Fruit fly (Drosophila melanogaster) whole organism: ENCODE measurements around the gene CG14427.

Source experiments
- CG8478 ChIP-seq: fragments of >200 bp; optimal IDR thresholded peaks from 2 replicates; lab custom pipeline; 2018; ENCODE audit warnings: inconsistent platforms
- Dll ChIP-seq: fragments of >200 bp; optimal IDR thresholded peaks from 2 replicates; lab custom pipeline; 2017
- EcR ChIP-seq, 2 experiments: fragments of >200 bp; optimal IDR thresholded peaks; 2 replicates each; lab custom pipeline; 2017; ENCODE audit warnings: missing biosample characterization in 2 of 2, missing genetic modification characterization in 2 of 2, missing genetic modification reagents in 2 of 2
- pan ChIP-seq: fragments of >200 bp; optimal IDR thresholded peaks from 2 replicates; lab custom pipeline; 2017
- psq ChIP-seq: fragments of >200 bp; optimal IDR thresholded peaks from 2 replicates; lab custom pipeline; 2017
- usp ChIP-seq: fragments of >200 bp; optimal IDR thresholded peaks from 2 replicates; lab custom pipeline; 2017; ENCODE audit warnings: missing biosample characterization, missing genetic modification characterization, mixed read lengths

CG14427 gene

DNA sequence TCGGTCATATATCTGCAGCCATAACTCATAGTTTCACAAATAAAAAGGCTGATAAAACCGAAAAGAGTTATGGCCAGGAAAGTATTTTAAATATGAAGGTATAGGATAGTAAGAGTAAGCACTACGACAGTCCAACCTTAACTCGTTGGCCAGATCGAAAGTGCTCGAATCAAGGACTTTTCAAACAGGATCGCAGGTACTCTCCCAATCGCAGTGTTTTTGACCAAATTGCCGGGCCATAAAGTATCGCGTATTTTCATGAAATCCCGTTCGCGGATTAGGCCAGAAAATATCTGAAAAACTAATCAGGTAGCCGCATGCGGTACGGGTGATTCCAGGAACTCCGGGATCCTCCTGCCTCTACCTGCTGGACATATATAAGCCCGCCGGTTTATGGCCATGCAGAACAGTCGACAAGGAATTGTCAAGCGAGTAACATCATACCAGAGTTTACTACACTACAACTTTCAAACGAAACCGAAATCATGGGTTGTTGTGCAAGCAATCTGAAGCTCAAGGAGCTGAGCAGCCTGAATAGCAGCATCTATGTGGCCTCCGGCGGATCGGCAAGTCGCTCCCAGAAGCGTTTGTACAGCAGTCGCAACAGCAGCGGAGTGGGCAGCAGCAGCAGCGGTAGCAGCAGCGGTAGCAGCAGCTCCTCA lies at the start of gene CG14427:
Gene CG14427 (plus strand): TSS at position 399 of the 662 bp plus-strand sequence.
- TF ChIP-seq psq (no peak), CG8478 (lab: Kevin White, UChicago) (no peak), usp (no peak), EcR (GFP tag; optimal IDR thresholded peaks at IDR 0.05; lab: Kevin White, UChicago) (no peak), Dll (no peak), pan (lab: Kevin White, UChicago) (no peak)

DNA sequence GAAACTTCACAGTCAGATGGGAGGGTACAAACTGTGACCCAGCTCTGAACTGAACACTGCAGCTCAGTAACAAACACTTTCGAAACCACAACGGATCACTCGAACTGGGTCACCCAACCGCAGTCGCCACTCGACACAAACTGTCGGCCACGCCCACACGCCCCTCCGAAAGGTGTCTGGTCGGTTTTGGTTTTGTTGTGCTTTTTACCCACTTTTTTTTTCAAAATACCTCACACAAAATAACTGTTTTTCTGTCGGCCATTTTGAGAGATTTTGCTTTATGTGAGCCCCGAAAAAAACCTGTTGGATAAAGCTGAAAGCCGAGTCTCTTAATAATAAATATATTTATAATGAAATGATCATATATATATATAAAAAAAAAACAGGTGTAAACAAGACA lies 49.1 kb upstream of the CG14427 start, which contains the start of gene ogre:
Gene ogre (minus strand): TSS at position 33 of the 400 bp plus-strand sequence.
- TF ChIP-seq EcR (GFP tag; optimal IDR thresholded peaks at IDR 0.05; lab: Kevin White, UChicago) (no peak), CG8478 (lab: Kevin White, UChicago) (no peak), Dll (no peak), psq (no peak), usp (no peak), pan (lab: Kevin White, UChicago) (no peak)

DNA sequence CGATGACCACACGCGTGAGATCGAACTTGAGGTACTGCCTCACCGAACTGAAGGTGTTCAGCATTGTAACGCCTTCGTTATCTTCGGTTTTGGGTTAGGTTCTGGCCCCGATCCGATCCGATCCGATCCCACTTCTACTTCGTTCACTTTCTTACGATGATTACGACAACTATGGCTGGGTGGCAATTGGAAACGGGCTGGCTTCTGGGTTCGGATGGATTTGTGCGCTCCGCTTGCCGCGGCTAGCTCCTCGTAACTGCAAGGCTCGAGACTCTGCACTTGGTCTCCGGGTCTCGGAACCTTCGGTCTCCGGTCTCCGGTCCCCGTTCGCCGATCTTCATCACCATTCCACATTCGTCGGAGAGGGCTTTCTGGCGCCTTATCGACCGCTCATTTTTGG lies 47.1 kb upstream of the CG14427 start, which contains the start of gene Inx7:
Gene Inx7 (minus strand): TSS at position 263 of the 400 bp plus-strand sequence.
- TF ChIP-seq psq (no peak), usp (no peak), pan (lab: Kevin White, UChicago) (no peak), CG8478 (lab: Kevin White, UChicago) (no peak), EcR (GFP tag; optimal IDR thresholded peaks at IDR 0.05; lab: Kevin White, UChicago) (no peak), Dll (no peak)

DNA sequence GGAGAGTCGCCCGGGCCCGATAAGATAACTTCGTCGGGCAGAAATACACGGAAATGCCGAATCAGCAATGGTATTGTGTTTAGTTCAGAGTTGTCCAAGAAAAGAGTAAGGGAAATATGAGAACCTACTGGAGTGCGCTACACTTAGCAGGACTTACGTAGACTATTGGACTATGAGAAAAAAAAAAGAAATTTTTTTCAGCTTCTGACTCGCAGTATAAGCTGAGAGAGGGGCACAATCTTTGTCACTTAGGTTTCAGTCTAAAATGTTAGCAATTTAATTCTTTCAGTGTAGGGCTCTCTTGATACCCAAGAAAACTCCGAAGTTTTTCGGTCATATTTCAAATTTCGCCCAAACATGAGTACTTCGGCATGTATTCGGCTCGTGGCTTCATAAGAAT lies 46.6 kb upstream of the CG14427 start:
- TF ChIP-seq Dll (no peak), CG8478 (lab: Kevin White, UChicago) (no peak), pan (lab: Kevin White, UChicago) (no peak), usp (no peak)

DNA sequence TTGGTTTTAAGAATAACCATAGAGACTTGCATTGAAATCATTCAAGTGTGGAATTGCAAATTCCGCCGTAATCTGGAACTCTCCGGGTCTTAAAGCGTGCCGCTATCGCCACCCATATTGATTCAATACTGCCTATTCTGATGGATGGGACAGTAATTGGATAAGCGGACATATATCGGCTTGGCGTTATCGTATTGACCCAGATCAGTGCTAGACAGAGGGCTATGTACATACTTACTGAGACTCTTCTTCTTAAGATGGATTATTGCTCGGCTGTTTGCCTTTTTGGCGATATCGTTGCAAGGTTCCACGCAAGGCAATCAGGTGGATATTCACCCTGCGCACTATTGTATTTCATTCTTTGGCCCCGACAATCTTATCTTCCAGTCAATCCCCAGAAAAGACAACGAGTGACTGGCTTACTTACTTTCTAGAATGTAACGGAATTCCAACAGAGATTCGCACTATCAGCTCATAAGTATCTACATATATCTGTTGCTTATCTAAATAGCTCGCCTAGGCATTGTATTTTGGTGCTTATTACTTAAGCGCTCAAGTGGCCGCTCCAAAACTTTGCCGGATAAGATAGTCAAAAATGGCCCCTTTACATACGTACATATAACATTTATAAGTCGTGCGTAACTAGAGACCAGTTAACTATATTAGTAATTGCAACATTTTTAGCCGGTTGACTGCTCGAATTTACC lies 45.8 kb upstream of the CG14427 start:
- TF ChIP-seq Dll (no peak), usp (no peak), EcR (GFP tag; optimal IDR thresholded peaks at IDR 0.05; lab: Kevin White, UChicago) (no peak), pan (lab: Kevin White, UChicago) (no peak), psq (no peak), CG8478 (lab: Kevin White, UChicago) (no peak)

DNA sequence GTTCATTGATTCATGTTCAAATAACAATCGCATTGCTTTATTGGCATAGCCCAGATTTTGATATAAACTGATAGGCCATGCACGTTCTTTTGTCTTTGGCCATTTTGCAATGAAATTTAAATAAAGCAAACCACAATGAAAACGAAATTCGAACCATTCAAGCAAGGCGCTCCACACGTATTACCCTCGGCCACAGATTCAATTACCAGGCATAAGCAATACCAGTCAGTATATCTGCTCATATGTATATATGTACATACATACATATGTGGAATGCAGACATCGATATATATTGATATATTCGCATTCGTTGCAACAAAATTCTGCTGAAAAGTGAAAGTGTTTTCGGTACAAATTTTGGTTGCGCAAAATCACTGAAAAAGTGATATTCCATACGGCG lies 45.1 kb upstream of the CG14427 start:
- TF ChIP-seq usp (no peak), CG8478 (lab: Kevin White, UChicago) (no peak), pan (lab: Kevin White, UChicago) (no peak), psq (no peak), Dll (no peak), EcR (GFP tag; optimal IDR thresholded peaks at IDR 0.05; lab: Kevin White, UChicago) (no peak)

DNA sequence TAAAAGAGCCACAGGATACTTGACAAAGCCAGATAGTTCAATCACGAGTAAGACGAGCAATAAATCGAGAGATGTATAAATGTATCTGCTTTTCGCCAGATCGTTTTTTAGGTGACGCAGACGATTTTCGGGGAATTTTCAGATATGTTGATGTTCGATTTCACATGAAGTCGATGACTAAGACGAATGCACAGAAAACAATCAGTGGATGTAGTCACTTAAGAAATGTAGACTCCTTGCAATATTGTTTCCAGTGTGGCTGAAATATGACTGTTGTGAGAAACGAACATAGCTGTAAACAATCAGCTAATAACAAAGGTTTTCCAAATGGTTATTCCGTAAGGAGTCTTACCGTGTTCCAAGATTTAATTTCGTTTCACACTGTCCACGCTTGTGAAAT lies 44.3 kb upstream of the CG14427 start:
- no peak for TF ChIP-seq EcR (GFP tag; optimal IDR thresholded peaks at IDR 0.05; lab: Kevin White, UChicago)
- TF ChIP-seq usp, result no peak
- TF ChIP-seq CG8478 (lab: Kevin White, UChicago), result no peak
- TF ChIP-seq psq, result no peak
- no peak for TF ChIP-seq Dll
- no peak for TF ChIP-seq pan (lab: Kevin White, UChicago)

DNA sequence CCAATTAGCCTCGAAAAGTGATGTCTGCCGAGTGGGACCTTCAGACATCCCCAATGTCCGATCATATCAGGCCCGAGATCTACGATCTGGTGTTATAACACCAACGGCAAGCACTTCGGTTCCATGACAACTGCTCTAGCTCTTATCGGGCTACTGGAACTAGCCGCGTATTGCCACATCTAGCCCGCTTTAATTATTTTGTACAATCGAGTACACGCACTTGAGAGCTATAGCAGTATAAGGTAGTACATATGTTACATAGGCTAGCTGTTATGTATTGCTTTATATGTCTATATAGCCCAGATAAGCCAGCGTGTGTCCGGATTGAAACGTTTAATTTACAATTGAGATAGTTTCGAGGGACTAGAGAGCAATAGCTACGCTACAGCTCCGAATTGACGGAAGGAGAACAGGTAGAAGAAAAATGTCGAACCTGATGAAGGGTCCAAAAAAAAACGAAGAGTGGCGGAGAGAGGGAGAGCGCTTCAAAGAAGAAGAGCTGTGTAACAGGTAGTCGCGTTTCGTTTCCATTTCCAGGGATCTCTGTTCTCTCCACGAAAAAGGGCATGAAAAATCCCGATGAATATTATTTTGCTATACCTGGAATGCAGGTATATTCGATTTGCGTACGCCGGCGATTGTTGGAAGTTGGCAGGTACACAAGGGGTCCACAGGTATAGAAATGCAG lies 43.3 kb upstream of the CG14427 start:
- TF ChIP-seq Dll (no peak), pan (lab: Kevin White, UChicago) (no peak)

DNA sequence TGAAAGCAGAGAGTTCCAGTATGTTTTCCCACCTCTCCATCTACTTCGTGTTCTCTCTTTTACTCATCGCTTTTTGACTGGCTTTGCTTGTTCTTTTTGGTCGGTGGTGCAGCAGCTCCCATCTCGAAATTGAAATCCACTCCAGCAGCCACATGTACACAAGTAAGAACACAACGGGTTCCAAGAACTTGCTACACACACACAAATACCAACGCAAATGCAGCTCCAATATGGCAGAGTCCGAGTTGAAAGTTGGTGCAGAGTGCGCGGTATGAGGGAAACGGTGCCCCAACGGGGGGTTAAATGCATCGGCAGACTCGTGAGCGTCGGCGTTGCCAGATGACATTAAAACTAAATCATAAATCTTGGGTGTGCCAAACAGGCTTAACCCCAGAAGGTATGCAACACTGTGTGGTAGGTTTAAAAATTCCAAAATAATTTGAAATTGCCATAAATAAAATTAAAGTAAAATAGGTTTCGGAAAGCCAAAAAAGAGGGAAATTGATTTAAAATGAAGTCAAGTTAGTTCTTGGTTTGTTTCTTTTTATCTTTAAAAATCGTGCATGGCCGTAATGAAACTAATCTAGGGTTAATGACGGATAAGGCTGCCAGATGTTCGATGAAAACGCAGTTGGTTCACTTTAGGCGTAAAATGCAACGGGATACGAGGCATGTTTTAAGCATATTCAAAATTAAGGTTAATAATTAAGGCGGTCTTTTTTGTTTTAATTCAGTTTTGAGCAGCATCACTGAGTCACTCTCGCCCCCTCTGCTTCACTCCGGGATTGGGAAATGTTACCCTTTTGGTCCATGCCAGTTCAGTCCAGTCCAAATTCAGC lies 42.5 kb upstream of the CG14427 start:
- TF ChIP-seq EcR (GFP tag; optimal IDR thresholded peaks at IDR 0.05; lab: Kevin White, UChicago) (no peak), pan (lab: Kevin White, UChicago) (no peak), usp (no peak), Dll (no peak), psq (no peak), CG8478 (lab: Kevin White, UChicago) (no peak)

DNA sequence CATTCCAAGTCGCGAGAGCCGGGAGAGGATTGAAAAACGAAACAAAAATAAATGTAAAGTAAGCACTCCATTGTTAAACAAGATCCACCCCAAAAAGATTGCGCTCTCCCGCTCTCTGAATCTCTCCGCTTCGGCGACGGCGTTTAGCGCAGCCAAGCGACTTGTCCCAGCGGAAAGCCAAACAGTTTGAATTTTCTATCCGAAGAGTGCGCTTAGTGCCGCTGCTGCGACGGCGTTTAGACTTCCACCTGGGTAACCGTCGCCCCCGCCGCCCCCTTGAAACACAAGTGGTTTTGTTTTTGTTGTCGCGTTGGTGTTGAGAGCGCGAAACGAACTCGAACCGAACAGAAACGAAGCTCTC lies 41.9 kb upstream of the CG14427 start, which contains the start of gene Inx2:
Gene Inx2 (plus strand): TSS at position 181 of the 361 bp plus-strand sequence.
- TF ChIP-seq EcR (GFP tag; optimal IDR thresholded peaks at IDR 0.05; lab: Kevin White, UChicago) (peak in 1 of 2 experiments; percentile 1), pan (lab: Kevin White, UChicago) (no peak), CG8478 (lab: Kevin White, UChicago) (no peak), Dll (peak; percentile 78)

DNA sequence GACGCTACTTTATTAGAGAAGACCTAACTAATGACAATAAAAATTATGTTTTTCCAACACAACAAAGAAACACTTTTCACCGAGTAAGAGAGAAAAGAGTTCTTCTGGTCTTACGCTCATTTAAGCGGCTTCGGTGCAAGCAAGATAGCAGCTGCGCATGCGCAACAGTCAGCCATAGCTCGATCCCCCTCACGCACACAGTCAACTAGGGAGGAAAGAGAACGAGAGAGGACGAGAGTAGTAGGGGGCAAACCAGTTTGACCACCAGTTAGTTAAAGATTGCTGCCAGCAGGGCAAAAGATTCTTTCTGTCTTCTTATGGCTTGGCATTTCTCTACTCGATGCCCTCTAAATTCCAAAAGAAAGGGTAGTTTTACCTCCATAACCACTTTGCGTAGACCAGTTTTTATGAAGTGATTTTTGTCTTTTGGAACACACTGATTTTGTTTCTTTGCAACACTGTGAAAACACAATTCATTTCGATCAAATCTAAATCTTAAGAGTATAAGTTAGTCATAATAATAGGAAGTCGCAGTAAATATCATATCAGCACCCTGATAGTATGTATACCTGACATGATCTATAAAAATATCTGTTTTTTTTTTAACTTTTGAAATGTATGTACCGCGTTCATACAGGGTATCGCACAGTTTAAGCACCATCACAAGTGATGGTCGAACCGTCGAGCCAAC lies 39.8 kb upstream of the CG14427 start:
- TF ChIP-seq psq, result no peak
- peak; percentile 45 for TF ChIP-seq pan (lab: Kevin White, UChicago)
- no peak for TF ChIP-seq Dll
